Fruit fly (Drosophila melanogaster) whole organism, embryonic: ENCODE data around the gene CG31249.

Source experiments
- BEAF-32 ChIP-seq: fragments of 200-800 bp; sonication (Bioruptor generic); optimal IDR thresholded peaks from 3 replicates; lab custom pipeline; 2017; ENCODE audit warnings: missing biosample characterization, missing genetic modification characterization, mild to moderate bottlenecking, moderate library complexity, missing genetic modification reagents
- CG10209 ChIP-seq: fragments of 200-800 bp; sonication (Bioruptor generic); optimal IDR thresholded peaks from 3 replicates; lab custom pipeline; 2017; ENCODE audit warnings: missing biosample characterization, mild to moderate bottlenecking, missing genetic modification characterization, missing genetic modification reagents
- CG11504 ChIP-seq: fragments of 200-800 bp; sonication (Bioruptor generic); optimal IDR thresholded peaks from 3 replicates; lab custom pipeline; 2019; ENCODE audit warnings: missing biosample characterization, mild to moderate bottlenecking, missing genetic modification characterization, moderate library complexity
- CG1233 ChIP-seq: fragments of 200-800 bp; sonication (Bioruptor generic); optimal IDR thresholded peaks from 4 replicates; lab custom pipeline; 2018; ENCODE audit warnings: missing biosample characterization, mild to moderate bottlenecking, missing genetic modification characterization
- CG15011 ChIP-seq: fragments of 200-800 bp; sonication (Bioruptor generic); optimal IDR thresholded peaks from 3 replicates; lab custom pipeline; 2018; ENCODE audit warnings: missing biosample characterization, mild to moderate bottlenecking, missing genetic modification characterization
- CG1529 ChIP-seq: fragments of 200-800 bp; sonication (Bioruptor generic); optimal IDR thresholded peaks from 3 replicates; lab custom pipeline; 2018; ENCODE audit warnings: missing biosample characterization, missing genetic modification characterization
- CG15479 ChIP-seq: fragments of 200-800 bp; sonication (Bioruptor generic); optimal IDR thresholded peaks from 3 replicates; lab custom pipeline; 2019; ENCODE audit warnings: missing biosample characterization, mild to moderate bottlenecking, missing genetic modification characterization, moderate library complexity
- CG15601 ChIP-seq: fragments of 200-800 bp; sonication (Bioruptor generic); optimal IDR thresholded peaks from 3 replicates; lab custom pipeline; 2019; ENCODE audit warnings: missing biosample characterization, mild to moderate bottlenecking, missing genetic modification characterization, moderate library complexity
- CG16813 ChIP-seq: fragments of 200-800 bp; sonication (Bioruptor generic); IDR thresholded peaks from 3 replicates; pipeline ENCODE4 v1.3.6; 2022; ENCODE audit warnings: missing biosample characterization, missing genetic modification characterization; ENCODE audit not compliant: partially characterized antibody
- CG17568 ChIP-seq: fragments of 200-800 bp; sonication (Bioruptor generic); optimal IDR thresholded peaks from 2 replicates; lab custom pipeline; 2018; ENCODE audit warnings: missing biosample characterization, mild to moderate bottlenecking, missing genetic modification characterization, moderate library complexity
- CG1792 ChIP-seq: fragments of 200-800 bp; sonication (Bioruptor generic); optimal IDR thresholded peaks from 2 replicates; lab custom pipeline; 2016; ENCODE audit warnings: missing biosample characterization, missing genetic modification characterization
- CG31365 ChIP-seq: fragments of 200-800 bp; sonication (Bioruptor generic); optimal IDR thresholded peaks from 2 replicates; lab custom pipeline; 2018; ENCODE audit warnings: missing biosample characterization, mild to moderate bottlenecking, missing genetic modification characterization
- CG33557 ChIP-seq: fragments of 200-800 bp; sonication (Bioruptor generic); optimal IDR thresholded peaks from 2 replicates; lab custom pipeline; 2019; ENCODE audit warnings: missing biosample characterization, mild to moderate bottlenecking, missing genetic modification characterization, moderate library complexity
- CG34376 ChIP-seq: fragments of 200-800 bp; sonication (Bioruptor generic); optimal IDR thresholded peaks from 2 replicates; lab custom pipeline; 2018; ENCODE audit warnings: missing biosample characterization, mild to moderate bottlenecking, missing genetic modification characterization
- CG4707 ChIP-seq: fragments of 200-800 bp; sonication (Bioruptor generic); optimal IDR thresholded peaks from 2 replicates; lab custom pipeline; 2018; ENCODE audit warnings: missing biosample characterization, mild to moderate bottlenecking, missing genetic modification characterization, moderate library complexity
- CG4730 ChIP-seq: fragments of 200-800 bp; sonication (Bioruptor generic); IDR thresholded peaks from 2 replicates; pipeline ENCODE4 v1.3.6; 2022; ENCODE audit warnings: missing biosample characterization, missing genetic modification characterization
- CG5180 ChIP-seq: fragments of 200-800 bp; sonication (Bioruptor generic); optimal IDR thresholded peaks from 3 replicates; lab custom pipeline; 2017; ENCODE audit warnings: missing biosample characterization, missing genetic modification characterization, mild to moderate bottlenecking, moderate library complexity, missing genetic modification reagents
- CG8359 ChIP-seq: fragments of 200-800 bp; sonication (Bioruptor generic); optimal IDR thresholded peaks from 2 replicates; lab custom pipeline; 2017; ENCODE audit warnings: missing biosample characterization, mild to moderate bottlenecking, missing genetic modification characterization, borderline replicate concordance
- CG8765 ChIP-seq: fragments of 200-800 bp; sonication (Bioruptor generic); IDR thresholded peaks from 2 replicates; pipeline ENCODE4 v1.3.6; 2022; ENCODE audit warnings: missing biosample characterization, missing genetic modification characterization
- GATAe ChIP-seq: fragments of 200-800 bp; sonication (Bioruptor generic); conservative IDR thresholded peaks from 2 replicates; pipeline ENCODE4 v1.3.6; 2022; ENCODE audit warnings: missing biosample characterization, missing genetic modification characterization
- Gug ChIP-seq: fragments of 200-800 bp; sonication (Bioruptor generic); IDR thresholded peaks from 4 replicates; pipeline ENCODE4 v1.3.6; 2022; ENCODE audit warnings: missing biosample characterization, missing genetic modification characterization
- Hr78 ChIP-seq, 2 experiments: fragments of 200-800 bp in 1 of 2; fragments of >200 bp in 1 of 2; sonication (Bioruptor generic) in 1 of 2; optimal IDR thresholded peaks; 2 replicates each; lab custom pipeline; 2017 to 2019; ENCODE audit warnings: missing biosample characterization in 2 of 2, missing genetic modification characterization in 2 of 2, mild to moderate bottlenecking in 1 of 2, moderate library complexity in 1 of 2
- Med ChIP-seq: fragments of 200-800 bp; sonication (Bioruptor generic); peaks from one replicate; lab custom pipeline; 2016; ENCODE audit warnings: missing biosample characterization, missing genetic modification characterization, mild to moderate bottlenecking, inconsistent platforms, moderate library complexity
- Neu2 ChIP-seq: fragments of 200-800 bp; sonication (Bioruptor generic); optimal IDR thresholded peaks from 3 replicates; lab custom pipeline; 2016; ENCODE audit warnings: missing biosample characterization, missing genetic modification characterization, borderline replicate concordance
- Nf-YA ChIP-seq: fragments of 200-800 bp; sonication (Bioruptor generic); IDR thresholded peaks from 2 replicates; pipeline ENCODE4 v1.3.6; 2022; ENCODE audit warnings: missing biosample characterization, missing genetic modification characterization
- Nf-YC ChIP-seq: fragments of 200-800 bp; optimal IDR thresholded peaks from 3 replicates; lab custom pipeline; 2019; ENCODE audit warnings: missing biosample characterization, mild to moderate bottlenecking, missing genetic modification characterization, moderate library complexity
- NfI ChIP-seq: fragments of 200-800 bp; sonication (Bioruptor generic); optimal IDR thresholded peaks from 3 replicates; lab custom pipeline; 2018; ENCODE audit warnings: missing biosample characterization, mild to moderate bottlenecking, missing genetic modification characterization, moderate library complexity
- Ptx1 ChIP-seq: fragments of 200-800 bp; sonication (Bioruptor generic); IDR thresholded peaks from 2 replicates; pipeline ENCODE4 v1.3.6; 2022; ENCODE audit warnings: missing biosample characterization, missing genetic modification characterization
- Ravus ChIP-seq: fragments of 200-800 bp; sonication (Bioruptor generic); IDR thresholded peaks from 2 replicates; pipeline ENCODE4 v1.3.6; 2022; ENCODE audit warnings: missing biosample characterization, missing genetic modification characterization
- Sry-δ ChIP-seq: fragments of 200-800 bp; sonication (Bioruptor generic); optimal IDR thresholded peaks from 2 replicates; lab custom pipeline; 2016; ENCODE audit warnings: missing biosample characterization, missing genetic modification characterization
- Trl ChIP-seq, 3 experiments: fragments of >200 bp in 2 of 3; fragments of 200-800 bp in 1 of 3; sonication (Bioruptor generic) in 1 of 3; optimal IDR thresholded peaks; 2 replicates in 1 of 3; 3 replicates in 2 of 3; lab custom pipeline; 2016 to 2017; ENCODE audit warnings: missing biosample characterization in 1 of 3, missing genetic modification characterization in 1 of 3
- cas ChIP-seq: fragments of 200-800 bp; sonication (Bioruptor generic); IDR thresholded peaks from 2 replicates; pipeline ENCODE4 v1.3.6; 2022; ENCODE audit warnings: missing biosample characterization, missing genetic modification characterization
- chif ChIP-seq, 2 experiments: fragments of 200-800 bp; sonication (Bioruptor generic); optimal IDR thresholded peaks; 3 replicates each; lab custom pipeline; 2016; ENCODE audit warnings: missing biosample characterization in 2 of 2, missing genetic modification characterization in 2 of 2
- crp ChIP-seq, 2 experiments: fragments of 200-800 bp; sonication (Bioruptor generic); optimal IDR thresholded peaks; 2 replicates in 1 of 2; 3 replicates in 1 of 2; lab custom pipeline; 2017; ENCODE audit warnings: missing biosample characterization in 2 of 2, missing genetic modification characterization in 2 of 2, mild to moderate bottlenecking in 1 of 2, moderate library complexity in 1 of 2
- da ChIP-seq: fragments of 200-800 bp; sonication (Bioruptor generic); optimal IDR thresholded peaks from 2 replicates; lab custom pipeline; 2016; ENCODE audit warnings: missing biosample characterization, missing genetic modification characterization
- gcm ChIP-seq: fragments of 200-800 bp; sonication (Bioruptor generic); optimal IDR thresholded peaks from 2 replicates; lab custom pipeline; 2019; ENCODE audit warnings: missing biosample characterization, mild to moderate bottlenecking, missing genetic modification characterization, moderate library complexity
- gsb ChIP-seq: fragments of 200-800 bp; sonication (Bioruptor generic); IDR thresholded peaks from 2 replicates; pipeline ENCODE4 v1.3.6; 2022; ENCODE audit warnings: missing biosample characterization, missing genetic modification characterization
- inv ChIP-seq: fragments of 200-800 bp; sonication (Bioruptor generic); IDR thresholded peaks from 2 replicates; pipeline ENCODE4 v1.3.6; 2022; ENCODE audit warnings: missing biosample characterization, missing genetic modification characterization; ENCODE audit not compliant: partially characterized antibody
- klu ChIP-seq: fragments of 200-800 bp; sonication (Bioruptor generic); IDR thresholded peaks from 2 replicates; pipeline ENCODE4 v1.3.6; 2022; ENCODE audit warnings: missing biosample characterization, missing genetic modification characterization
- lov ChIP-seq, 2 experiments: fragments of 200-800 bp in 1 of 2; fragments of >200 bp in 1 of 2; sonication (Bioruptor generic) in 1 of 2; IDR thresholded peaks in 1 of 2; optimal IDR thresholded peaks in 1 of 2; 2 replicates in 1 of 2; 3 replicates in 1 of 2; pipeline versions ENCODE4 v1.3.6 to Lab custom; 2017 to 2022; ENCODE audit warnings: missing biosample characterization in 1 of 2, missing genetic modification characterization in 1 of 2
- nerfin-1 ChIP-seq: fragments of 200-800 bp; sonication (Bioruptor generic); optimal IDR thresholded peaks from 3 replicates; lab custom pipeline; 2019; ENCODE audit warnings: missing biosample characterization, mild to moderate bottlenecking, missing genetic modification characterization, moderate library complexity
- peb ChIP-seq: fragments of 200-800 bp; sonication (Bioruptor generic); IDR thresholded peaks from 2 replicates; pipeline ENCODE4 v1.3.6; 2022; ENCODE audit warnings: missing biosample characterization, missing genetic modification characterization
- pros ChIP-seq: fragments of 200-800 bp; sonication (Bioruptor generic); optimal IDR thresholded peaks from 3 replicates; lab custom pipeline; 2019; ENCODE audit warnings: missing biosample characterization, mild to moderate bottlenecking, missing genetic modification characterization, moderate library complexity
- psq ChIP-seq: fragments of 200-800 bp; sonication (Bioruptor generic); optimal IDR thresholded peaks from 2 replicates; lab custom pipeline; 2017; ENCODE audit warnings: missing biosample characterization, missing genetic modification characterization
- pum ChIP-seq: fragments of 200-800 bp; sonication (Bioruptor generic); optimal IDR thresholded peaks from 2 replicates; lab custom pipeline; 2016; ENCODE audit warnings: missing biosample characterization, missing genetic modification characterization
- sima ChIP-seq: fragments of 200-800 bp; sonication (Bioruptor generic); optimal IDR thresholded peaks from 2 replicates; lab custom pipeline; 2016; ENCODE audit warnings: missing biosample characterization, missing genetic modification characterization
- so ChIP-seq: fragments of 200-800 bp; sonication (Bioruptor generic); IDR thresholded peaks from 3 replicates; pipeline ENCODE4 v1.3.6; 2022; ENCODE audit warnings: missing biosample characterization, missing genetic modification characterization
- stwl ChIP-seq: fragments of 200-800 bp; sonication (Bioruptor generic); optimal IDR thresholded peaks from 3 replicates; lab custom pipeline; 2018; ENCODE audit warnings: missing biosample characterization, mild to moderate bottlenecking, missing genetic modification characterization, moderate library complexity

CG31249 gene

DNA sequence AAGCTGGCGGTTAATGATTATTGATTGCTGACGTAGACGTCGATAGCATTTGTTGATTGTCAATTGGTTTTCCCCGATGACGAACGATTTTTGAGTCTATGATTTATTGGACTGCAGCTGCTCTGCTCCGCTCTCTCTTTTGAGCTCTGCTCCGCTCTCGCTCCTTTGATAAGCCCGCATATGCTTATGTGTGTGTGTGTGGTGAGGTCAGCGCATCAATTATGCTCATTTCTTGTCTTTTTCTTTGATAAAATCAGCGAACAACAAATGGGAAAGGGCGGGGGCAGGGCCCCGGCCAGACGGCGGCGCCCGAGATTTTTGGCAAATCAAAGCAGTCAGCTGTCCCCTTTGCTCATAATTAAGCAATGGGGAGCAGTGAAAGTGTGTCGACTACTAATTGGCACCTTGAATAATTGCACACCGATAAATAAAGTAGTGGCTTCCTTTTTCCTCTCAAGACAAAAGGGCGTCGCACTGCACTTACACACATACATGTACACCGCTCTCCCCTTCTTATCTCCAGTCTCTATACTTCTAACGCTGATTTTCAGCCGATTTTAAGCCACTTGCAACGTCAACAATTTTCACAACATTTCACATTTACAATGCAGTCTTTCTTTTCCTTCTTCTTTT lies 5.1 kb downstream of the CG31249 start (continued):
- TF ChIP-seq crp (GFP tag; optimal IDR thresholded peaks at IDR 0.05; lab: Kevin White, UChicago) (no peak), psq (GFP tag; lab: Kevin White, UChicago) (no peak), NfI (GFP tag; lab: Kevin White, UChicago) (no peak), CG4730 (GFP tag; lab: Robert Waterston, UW) (no peak), CG8765 (GFP tag; lab: Robert Waterston, UW) (no peak), CG1233 (GFP tag; lab: Kevin White, UChicago) (no peak), CG33557 (GFP tag; lab: Kevin White, UChicago) (no peak), CG34376 (GFP tag; lab: Kevin White, UChicago) (no peak), inv (GFP tag; lab: Robert Waterston, UW) (no peak), CG5180 (GFP tag; lab: Kevin White, UChicago) (peak; percentile 4), Med (GFP tag; lab: Kevin White, UChicago) (peak; percentile 10), Ptx1 (no peak), Hr78 (GFP tag; optimal IDR thresholded peaks at IDR 0.05; lab: Kevin White, UChicago) (peak in 1 of 2 experiments; percentile 66), Trl (optimal IDR thresholded peaks at IDR 0.05; lab: Kevin White, UChicago) (peak; percentile 43 to 57), Trl (GFP tag; optimal IDR thresholded peaks at IDR 0.05; lab: Kevin White, UChicago) (no peak), CG15479 (GFP tag; lab: Kevin White, UChicago) (peak; percentile 36), so (GFP tag; lab: Robert Waterston, UW) (no peak), CG8359 (no peak), CG15011 (GFP tag; lab: Kevin White, UChicago) (no peak), Sry-δ (GFP tag; lab: Kevin White, UChicago) (no peak), lov (optimal IDR thresholded peaks at IDR 0.05; lab: Kevin White, UChicago) (peak; percentile 9), lov (GFP tag; IDR thresholded peaks at IDR 0.05; lab: Robert Waterston, UW) (no peak), Nf-YC (tag; lab: Kevin White, UChicago) (no peak), sima (no peak), gsb (GFP tag; lab: Robert Waterston, UW) (no peak), CG1529 (no peak), gcm (GFP tag; lab: Kevin White, UChicago) (peak; percentile 42), pum (GFP tag; lab: Kevin White, UChicago) (no peak), pros (peak; percentile 77), klu (no peak), Gug (no peak), Neu2 (GFP tag; lab: Kevin White, UChicago) (peak; percentile 84), CG16813 (GFP tag; lab: Robert Waterston, UW) (no peak), peb (GFP tag; lab: Robert Waterston, UW) (no peak), CG15601 (tag; lab: Kevin White, UChicago) (no peak), CG10209 (GFP tag; lab: Kevin White, UChicago) (no peak), CG1792 (GFP tag; lab: Kevin White, UChicago) (no peak), BEAF-32 (GFP tag; lab: Kevin White, UChicago) (no peak)

dm6 chr3R:17680639-17681302 lies 6.1 kb downstream of the CG31249 start:
- TF ChIP-seq da (GFP tag; lab: Kevin White, UChicago) (no peak), Nf-YA (GFP tag; lab: Robert Waterston, UW) (no peak), nerfin-1 (tag; lab: Kevin White, UChicago) (peak; percentile 38), CG17568 (no peak), so (GFP tag; lab: Robert Waterston, UW) (0 out of 3 replicates have a peak, but pooled peaks have one; percentile 19), cas (no peak), Ravus (GFP tag; lab: Robert Waterston, UW) (no peak), chif (GFP tag; optimal IDR thresholded peaks at IDR 0.05; lab: Kevin White, UChicago) (peak in 1 of 2 experiments; percentile 10), CG4707 (GFP tag; lab: Kevin White, UChicago) (no peak), CG31365 (tag; lab: Kevin White, UChicago) (no peak), CG11504 (tag; lab: Kevin White, UChicago) (peak; percentile 71), GATAe (GFP tag; lab: Robert Waterston, UW) (no peak), stwl (tag; lab: Kevin White, UChicago) (no peak)
